Worm (Caenorhabditis elegans) whole organism, L4/young adult: ENCODE data around the gene cyp-34A10.

Experiments
- W03F9.2 ChIP-seq: fragments of 150-350 bp; optimal IDR thresholded peaks from 2 replicates; lab custom pipeline; 2014; ENCODE audit warnings: missing biosample characterization, missing genetic modification characterization
- dao-5 ChIP-seq: sonication (generic microtip); optimal IDR thresholded peaks from 2 replicates; lab custom pipeline; 2016; ENCODE audit warnings: missing genotype, missing genetic modification characterization, moderate library complexity, missing compliant biosample characterization
- him-1 ChIP-seq: sonication (generic microtip); optimal IDR thresholded peaks from 2 replicates; lab custom pipeline; 2016; ENCODE audit warnings: missing genotype, missing genetic modification reagents, missing genetic modification characterization, missing compliant biosample characterization

- TF ChIP-seq him-1 (no peak), W03F9.2 (no peak), dao-5 (no peak)
Measured at ce11 chrV:3974361-3974760, 1.6 kb upstream of the cyp-34A10 start, which contains the start of gene str-82.
